Fruit fly (Drosophila melanogaster) whole organism, prepupa: ENCODE data around the gene CG10597.
A peak's percentile ranks its signal among the peaks of the same experiment; 100 is the strongest.

ENCODE experiments used
- Blimp-1 ChIP-seq: fragments of 200-800 bp; sonication (Bioruptor generic); optimal IDR thresholded peaks from 3 replicates; lab custom pipeline; 2017; ENCODE audit warnings: missing biosample characterization, missing genetic modification characterization, mild to moderate bottlenecking, moderate library complexity, missing genetic modification reagents
- CG10631 ChIP-seq: fragments of 200-800 bp; sonication (Bioruptor generic); optimal IDR thresholded peaks from 2 replicates; lab custom pipeline; 2016; ENCODE audit warnings: missing biosample characterization, missing genetic modification characterization
- CG10669 ChIP-seq: fragments of 200-800 bp; sonication (Bioruptor generic); optimal IDR thresholded peaks from 3 replicates; lab custom pipeline; 2018; ENCODE audit warnings: missing biosample characterization, mild to moderate bottlenecking, missing genetic modification characterization, moderate library complexity
- CG11294 ChIP-seq: fragments of 200-800 bp; sonication (Bioruptor generic); IDR thresholded peaks from 2 replicates; pipeline ENCODE4 v1.3.6; 2022; ENCODE audit warnings: missing biosample characterization, missing genetic modification characterization
- CG11762 ChIP-seq: fragments of 200-800 bp; sonication (Bioruptor generic); optimal IDR thresholded peaks from 3 replicates; lab custom pipeline; 2016; ENCODE audit warnings: missing biosample characterization, missing genetic modification characterization; ENCODE audit not compliant: insufficient read depth
- CG11902 ChIP-seq: fragments of 200-800 bp; sonication (Bioruptor generic); optimal IDR thresholded peaks from 3 replicates; lab custom pipeline; 2016; ENCODE audit warnings: missing biosample characterization, missing genetic modification characterization
- CG15336 ChIP-seq: fragments of 200-800 bp; sonication (Bioruptor generic); IDR thresholded peaks from 2 replicates; pipeline ENCODE4 v1.3.6; 2022; ENCODE audit warnings: missing biosample characterization, missing genetic modification characterization
- CG1621 ChIP-seq: fragments of 200-800 bp; sonication (Bioruptor generic); optimal IDR thresholded peaks from 3 replicates; lab custom pipeline; 2018; ENCODE audit warnings: missing biosample characterization, mild to moderate bottlenecking, missing genetic modification characterization
- CG16779 ChIP-seq: fragments of 200-800 bp; sonication (Bioruptor generic); optimal IDR thresholded peaks from 3 replicates; lab custom pipeline; 2017; ENCODE audit warnings: missing biosample characterization, mild to moderate bottlenecking, missing genetic modification characterization
- CG31627 ChIP-seq: fragments of 200-800 bp; sonication (Bioruptor generic); optimal IDR thresholded peaks from 3 replicates; lab custom pipeline; 2016; ENCODE audit warnings: missing biosample characterization, missing genetic modification characterization
- CG34406 ChIP-seq: fragments of 200-800 bp; sonication (Bioruptor generic); optimal IDR thresholded peaks from 3 replicates; lab custom pipeline; 2016; ENCODE audit warnings: missing biosample characterization, missing genetic modification characterization
- CG3919 ChIP-seq: fragments of 200-800 bp; sonication (Bioruptor generic); optimal IDR thresholded peaks from 3 replicates; lab custom pipeline; 2016; ENCODE audit warnings: missing biosample characterization, missing genetic modification characterization
- CG4318 ChIP-seq: fragments of 200-800 bp; sonication (Bioruptor generic); optimal IDR thresholded peaks from 3 replicates; lab custom pipeline; 2017; ENCODE audit warnings: missing biosample characterization, mild to moderate bottlenecking, missing genetic modification characterization
- CG6163 ChIP-seq: fragments of 200-800 bp; sonication (Bioruptor generic); IDR thresholded peaks from 3 replicates; pipeline ENCODE4 v1.3.6; 2022; ENCODE audit warnings: missing biosample characterization, missing genetic modification characterization
- CG6276 ChIP-seq: fragments of 200-800 bp; sonication (Bioruptor generic); optimal IDR thresholded peaks from 2 replicates; lab custom pipeline; 2017; ENCODE audit warnings: missing biosample characterization, mild to moderate bottlenecking, missing genetic modification characterization
- CG6792 ChIP-seq: fragments of 200-800 bp; sonication (Bioruptor generic); optimal IDR thresholded peaks from 3 replicates; lab custom pipeline; 2016; ENCODE audit warnings: missing biosample characterization, missing genetic modification characterization
- CG6808 ChIP-seq: fragments of 200-800 bp; sonication (Bioruptor generic); optimal IDR thresholded peaks from 3 replicates; lab custom pipeline; 2017; ENCODE audit warnings: missing biosample characterization, missing genetic modification characterization, mild to moderate bottlenecking, moderate library complexity, missing genetic modification reagents
- CG6854 ChIP-seq: fragments of 200-800 bp; sonication (Bioruptor generic); optimal IDR thresholded peaks from 2 replicates; lab custom pipeline; 2017; ENCODE audit warnings: missing biosample characterization, mild to moderate bottlenecking, missing genetic modification characterization
- CG7368 ChIP-seq: fragments of 200-800 bp; sonication (Bioruptor generic); optimal IDR thresholded peaks from 3 replicates; lab custom pipeline; 2016; ENCODE audit warnings: missing biosample characterization, missing genetic modification characterization
- CG8319 ChIP-seq: fragments of 200-800 bp; sonication (Bioruptor generic); optimal IDR thresholded peaks from 3 replicates; lab custom pipeline; 2016; ENCODE audit warnings: missing biosample characterization, missing genetic modification characterization
- CG8632 ChIP-seq: fragments of 200-800 bp; sonication (Bioruptor generic); optimal IDR thresholded peaks from 3 replicates; lab custom pipeline; 2016; ENCODE audit warnings: missing biosample characterization, missing genetic modification characterization
- CG9139 ChIP-seq: fragments of 200-800 bp; sonication (Bioruptor generic); optimal IDR thresholded peaks from 3 replicates; lab custom pipeline; 2017; ENCODE audit warnings: missing biosample characterization, mild to moderate bottlenecking, missing genetic modification characterization
- Eip75B ChIP-seq: fragments of 200-800 bp; sonication (Bioruptor generic); optimal IDR thresholded peaks from 3 replicates; lab custom pipeline; 2016; ENCODE audit warnings: missing biosample characterization, missing genetic modification characterization
- Eip78C ChIP-seq: fragments of 200-800 bp; sonication (Bioruptor generic); peaks from one replicate; lab custom pipeline; 2016; ENCODE audit warnings: missing biosample characterization, missing genetic modification characterization
- Eip93F ChIP-seq: fragments of 200-800 bp; sonication (Bioruptor generic); optimal IDR thresholded peaks from 2 replicates; lab custom pipeline; 2016; ENCODE audit warnings: missing biosample characterization, mild to moderate bottlenecking, missing genetic modification characterization
- Ets21C ChIP-seq: fragments of 200-800 bp; sonication (Bioruptor generic); optimal IDR thresholded peaks from 3 replicates; lab custom pipeline; 2016; ENCODE audit warnings: missing biosample characterization, missing genetic modification characterization
- Ets96B ChIP-seq: fragments of 200-800 bp; optimal IDR thresholded peaks from 2 replicates; lab custom pipeline; 2019; ENCODE audit warnings: missing biosample characterization, mild to moderate bottlenecking, missing genetic modification characterization, moderate library complexity
- Gug ChIP-seq: fragments of 200-800 bp; sonication (Bioruptor generic); IDR thresholded peaks from 2 replicates; pipeline ENCODE4 v1.3.6; 2022; ENCODE audit warnings: missing biosample characterization, missing genetic modification characterization
- Hr38 ChIP-seq: sonication (Bioruptor generic); optimal IDR thresholded peaks from 2 replicates; lab custom pipeline; 2016; ENCODE audit warnings: missing biosample characterization, missing genetic modification characterization
- Hr39 ChIP-seq: fragments of 200-800 bp; sonication (Bioruptor generic); optimal IDR thresholded peaks from 2 replicates; lab custom pipeline; 2016; ENCODE audit warnings: missing biosample characterization, missing genetic modification characterization
- Hr4 ChIP-seq: fragments of 200-800 bp; sonication (Bioruptor generic); optimal IDR thresholded peaks from 3 replicates; lab custom pipeline; 2016; ENCODE audit warnings: missing biosample characterization, missing genetic modification characterization
- Met ChIP-seq: fragments of 200-800 bp; sonication (Bioruptor generic); optimal IDR thresholded peaks from 3 replicates; lab custom pipeline; 2016; ENCODE audit warnings: missing biosample characterization, missing genetic modification characterization
- OdsH ChIP-seq: fragments of 200-800 bp; sonication (Bioruptor generic); optimal IDR thresholded peaks from 3 replicates; lab custom pipeline; 2016; ENCODE audit warnings: missing biosample characterization, missing genetic modification characterization
- Smox ChIP-seq: fragments of 200-800 bp; sonication (Bioruptor generic); optimal IDR thresholded peaks from 3 replicates; lab custom pipeline; 2016; ENCODE audit warnings: missing biosample characterization, missing genetic modification characterization
- Sox102F ChIP-seq: fragments of 200-800 bp; sonication (Bioruptor generic); optimal IDR thresholded peaks from 2 replicates; lab custom pipeline; 2016; ENCODE audit warnings: missing biosample characterization, mild to moderate bottlenecking, missing genetic modification characterization
- Sox15 ChIP-seq: fragments of 200-800 bp; sonication (Bioruptor generic); optimal IDR thresholded peaks from 3 replicates; lab custom pipeline; 2016; ENCODE audit warnings: missing biosample characterization, missing genetic modification characterization
- achi ChIP-seq: fragments of 200-800 bp; sonication (Bioruptor generic); optimal IDR thresholded peaks from 3 replicates; lab custom pipeline; 2016; ENCODE audit warnings: missing biosample characterization, missing genetic modification characterization
- acj6 ChIP-seq: fragments of 200-800 bp; sonication (Bioruptor generic); optimal IDR thresholded peaks from 3 replicates; lab custom pipeline; 2016; ENCODE audit warnings: missing biosample characterization, missing genetic modification characterization
- dac ChIP-seq: fragments of 200-800 bp; sonication (Bioruptor generic); optimal IDR thresholded peaks from 2 replicates; lab custom pipeline; 2017; ENCODE audit warnings: missing biosample characterization, mild to moderate bottlenecking, missing genetic modification characterization
- dsx ChIP-seq: fragments of 200-800 bp; optimal IDR thresholded peaks from 3 replicates; lab custom pipeline; 2019; ENCODE audit warnings: missing biosample characterization, mild to moderate bottlenecking, missing genetic modification characterization, moderate library complexity; ENCODE audit not compliant: poor library complexity, severe bottlenecking
- eg ChIP-seq: fragments of 200-800 bp; sonication (Bioruptor generic); IDR thresholded peaks from 3 replicates; pipeline ENCODE4 v1.3.6; 2022; ENCODE audit warnings: missing biosample characterization, missing genetic modification characterization
- esn ChIP-seq: fragments of 200-800 bp; sonication (Bioruptor generic); optimal IDR thresholded peaks from 2 replicates; lab custom pipeline; 2016; ENCODE audit warnings: missing biosample characterization, mild to moderate bottlenecking, missing genetic modification characterization, moderate library complexity
- fd59A ChIP-seq: fragments of 200-800 bp; sonication (Bioruptor generic); optimal IDR thresholded peaks from 2 replicates; lab custom pipeline; 2017; ENCODE audit warnings: missing biosample characterization, mild to moderate bottlenecking, missing genetic modification characterization, missing genetic modification reagents
- fd85E ChIP-seq: fragments of 200-800 bp; sonication (Bioruptor generic); optimal IDR thresholded peaks from 3 replicates; lab custom pipeline; 2016; ENCODE audit warnings: missing biosample characterization, missing genetic modification characterization
- lz ChIP-seq: fragments of 200-800 bp; sonication (Bioruptor generic); optimal IDR thresholded peaks from 3 replicates; lab custom pipeline; 2016; ENCODE audit warnings: missing biosample characterization, missing genetic modification characterization
- pdm3 ChIP-seq: fragments of 200-800 bp; sonication (Bioruptor generic); optimal IDR thresholded peaks from 3 replicates; lab custom pipeline; 2016; ENCODE audit warnings: missing biosample characterization, missing genetic modification characterization
- salr ChIP-seq, 2 experiments: fragments of 200-800 bp; sonication (Bioruptor generic); optimal IDR thresholded peaks; 3 replicates each; lab custom pipeline; 2016 to 2018; ENCODE audit warnings: missing biosample characterization in 2 of 2, missing genetic modification characterization in 2 of 2, mild to moderate bottlenecking in 1 of 2
- ss ChIP-seq, 2 experiments: fragments of 200-800 bp; sonication (Bioruptor generic); optimal IDR thresholded peaks; 2 replicates in 1 of 2; 3 replicates in 1 of 2; lab custom pipeline; 2017 to 2018; ENCODE audit warnings: mild to moderate bottlenecking in 2 of 2, missing biosample characterization in 2 of 2, missing genetic modification characterization in 2 of 2, moderate library complexity in 1 of 2
- svp ChIP-seq: fragments of 200-800 bp; sonication (Bioruptor generic); peaks from one replicate; lab custom pipeline; 2016; ENCODE audit warnings: missing biosample characterization, missing genetic modification characterization
- vri ChIP-seq: fragments of 200-800 bp; sonication (Bioruptor generic); optimal IDR thresholded peaks from 3 replicates; lab custom pipeline; 2016; ENCODE audit warnings: missing biosample characterization, mild to moderate bottlenecking, missing genetic modification characterization

Gene CG10597

DNA sequence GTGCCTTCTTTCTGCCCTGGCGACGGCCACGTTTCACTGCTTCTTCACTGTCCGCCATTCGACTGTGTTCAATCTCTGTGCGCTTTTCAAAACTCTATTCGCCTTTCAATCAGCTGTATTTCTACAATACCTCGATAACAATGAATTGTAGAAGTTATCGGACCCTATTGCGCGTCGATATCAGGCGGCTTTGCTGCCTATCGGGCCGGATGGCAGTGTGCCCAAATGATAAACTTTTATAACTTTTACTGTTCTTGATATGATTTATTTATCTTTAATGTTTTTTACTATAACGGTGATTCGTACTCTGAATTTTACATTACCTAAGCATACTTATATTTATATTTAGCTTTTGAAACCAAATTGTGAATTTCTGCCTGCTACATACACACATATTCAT, 14.0 kb upstream of the CG10597 start, which contains the start of gene CG8915:
Gene CG8915 (minus strand): TSS at position 148 of the 400 bp plus-strand sequence.
- no peak for TF ChIP-seq Ets21C (GFP tag; lab: Kevin White, UChicago)
- peak; percentile 46 for TF ChIP-seq Eip78C (GFP tag; lab: Kevin White, UChicago)

- TF ChIP-seq Sox102F (GFP tag; lab: Kevin White, UChicago) (peak; percentile 35), lz (peak; percentile 28), CG11902 (peak; percentile 13), dsx (GFP tag; lab: Kevin White, UChicago) (peak; percentile 70), OdsH (GFP tag; lab: Kevin White, UChicago) (peak; percentile 72), Hr38 (GFP tag; lab: Kevin White, UChicago) (no peak), CG31627 (GFP tag; lab: Kevin White, UChicago) (peak; percentile 19), Eip78C (GFP tag; lab: Kevin White, UChicago) (peak; percentile 92), Met (GFP tag; lab: Kevin White, UChicago) (peak; percentile 55), CG11294 (GFP tag; lab: Robert Waterston, UW) (no peak), Gug (no peak; the same call in 1 of the 2 replicates), CG6792 (GFP tag; lab: Kevin White, UChicago) (peak; percentile 70), achi (GFP tag; lab: Kevin White, UChicago) (peak; percentile 77), acj6 (peak; percentile 75), CG6808 (GFP tag; lab: Kevin White, UChicago) (peak; percentile 70), Ets96B (tag; lab: Kevin White, UChicago) (peak; percentile 62), CG6163 (GFP tag; lab: Robert Waterston, UW) (peak; percentile 62), CG9139 (peak; percentile 18), CG6276 (GFP tag; lab: Kevin White, UChicago) (peak; percentile 78), Ets21C (GFP tag; lab: Kevin White, UChicago) (no peak), salr (GFP tag; optimal IDR thresholded peaks at IDR 0.05; lab: Kevin White, UChicago) (peak in 1 of 2 experiments; percentile 77), svp (GFP tag; lab: Kevin White, UChicago) (peak; percentile 55), esn (peak; percentile 61), dac (GFP tag; lab: Kevin White, UChicago) (peak; percentile 49), Eip93F (GFP tag; lab: Kevin White, UChicago) (no peak), Hr39 (GFP tag; lab: Kevin White, UChicago) (no peak), CG16779 (tag; lab: Kevin White, UChicago) (no peak), CG7368 (GFP tag; lab: Kevin White, UChicago) (peak; percentile 63), ss (GFP tag; optimal IDR thresholded peaks at IDR 0.05; lab: Kevin White, UChicago) (peak; percentile 69 to 71), CG4318 (GFP tag; lab: Kevin White, UChicago) (peak; percentile 79), Sox15 (GFP tag; lab: Kevin White, UChicago) (peak; percentile 23), CG8632 (GFP tag; lab: Kevin White, UChicago) (peak; percentile 71), fd59A (GFP tag; lab: Kevin White, UChicago) (peak; percentile 46), Hr4 (peak; percentile 69), CG10631 (GFP tag; lab: Kevin White, UChicago) (peak; percentile 73), CG3919 (GFP tag; lab: Kevin White, UChicago) (peak; percentile 77), Blimp-1 (GFP tag; lab: Kevin White, UChicago) (no peak), fd85E (GFP tag; lab: Kevin White, UChicago) (no peak), Eip75B (peak; percentile 38), eg (peak; percentile 74), CG34406 (peak; percentile 67), CG8319 (GFP tag; lab: Kevin White, UChicago) (peak; percentile 51), CG15336 (GFP tag; lab: Robert Waterston, UW) (peak; percentile 87), Smox (peak; percentile 32), CG1621 (tag; lab: Kevin White, UChicago) (peak; percentile 2), CG11762 (GFP tag; lab: Kevin White, UChicago) (peak; percentile 63), CG10669 (GFP tag; lab: Kevin White, UChicago) (no peak), CG6854 (GFP tag; lab: Kevin White, UChicago) (no peak), vri (no peak), pdm3 (GFP tag; lab: Kevin White, UChicago) (peak; percentile 70)
These were observed 6.6 kb upstream of the CG10597 start for dm6 chrX:17237421-17237820.
